Worm (Caenorhabditis elegans): Measurements from ENCODE around the gene dop-4.
A peak's percentile ranks its signal among the peaks of the same experiment; 100 is the strongest.

The dop-4 gene

ce11 chrX:1293471-1293870 lies 1.6 kb upstream of the dop-4 start:
- no peak for TF ChIP-seq flt-1 (GFP tag; IDR thresholded peaks at IDR 0.05)
- no peak for TF ChIP-seq ztf-23 (GFP tag; IDR thresholded peaks at IDR 0.05)
- TF ChIP-seq ztf-29 (GFP tag; IDR thresholded peaks at IDR 0.05): no peak
- TF ChIP-seq klf-2 (GFP tag; conservative IDR thresholded peaks at IDR 0.05): no peak
- no peak for TF ChIP-seq T22C8.4 (GFP tag; IDR thresholded peaks at IDR 0.05)
- no peak for TF ChIP-seq cog-1 (tag; optimal IDR thresholded peaks at IDR 0.05)

DNA sequence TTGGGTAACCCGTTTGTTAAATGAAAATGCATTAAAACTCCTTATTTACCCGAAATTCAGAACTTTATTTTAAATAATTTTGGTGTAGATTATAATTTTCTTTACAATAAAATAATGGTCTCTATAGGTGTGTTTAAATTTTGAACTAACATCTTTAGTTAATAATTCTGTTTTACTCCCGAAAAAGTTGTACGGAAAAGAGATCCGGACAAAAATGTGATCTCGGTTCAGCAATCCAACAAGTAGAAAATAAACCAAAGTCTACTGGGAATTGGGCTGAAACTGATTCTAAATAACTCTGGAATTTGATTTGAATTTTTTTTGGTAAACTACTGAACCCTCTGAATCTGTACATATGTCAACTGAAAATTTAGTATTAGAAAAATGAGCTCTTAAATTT lies 660 bp downstream of the dop-4 start:
- TF ChIP-seq cog-1 (tag; optimal IDR thresholded peaks at IDR 0.05): no peak
- TF ChIP-seq klf-2 (GFP tag; conservative IDR thresholded peaks at IDR 0.05): no peak
- TF ChIP-seq tab-1 (GFP tag; IDR thresholded peaks at IDR 0.05): no peak
- no peak for TF ChIP-seq ztf-23 (GFP tag; IDR thresholded peaks at IDR 0.05)
- TF ChIP-seq ztf-29 (GFP tag; IDR thresholded peaks at IDR 0.05): no peak
- TF ChIP-seq T22C8.4 (GFP tag; IDR thresholded peaks at IDR 0.05): no peak
- TF ChIP-seq ref-1 (GFP tag; conservative IDR thresholded peaks at IDR 0.05): no peak
- no peak for TF ChIP-seq flt-1 (GFP tag; IDR thresholded peaks at IDR 0.05)
- no peak for TF ChIP-seq med-1 (GFP tag; optimal IDR thresholded peaks at IDR 0.05; ENCODE audit: insufficient read depth)

DNA sequence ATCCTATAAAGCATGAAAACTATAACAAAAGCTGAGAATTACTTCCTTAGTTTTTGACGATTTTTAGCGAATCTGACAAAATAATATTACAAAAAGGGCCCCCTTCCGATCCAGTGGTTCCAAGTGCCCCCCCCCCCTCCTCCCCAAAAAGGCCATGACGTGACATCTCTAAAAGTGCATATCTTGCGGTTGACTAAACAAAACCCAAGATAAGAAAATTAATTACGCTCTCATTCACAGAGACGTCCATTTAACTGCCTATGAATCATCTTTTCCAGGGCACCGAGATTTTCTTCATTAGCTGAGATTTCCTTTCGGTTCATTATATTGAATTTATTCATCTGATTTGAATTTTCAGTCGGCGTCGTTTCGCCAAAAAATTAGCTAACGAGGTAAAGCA lies 4.8 kb downstream of the dop-4 start, which contains the start of gene inso-1:
Gene inso-1, plus strand, starts transcription at position 301 of the 400 bp plus-strand sequence.
- TF ChIP-seq flt-1 (GFP tag; IDR thresholded peaks at IDR 0.05) (no peak), ref-1 (GFP tag; conservative IDR thresholded peaks at IDR 0.05) (no peak), tab-1 (GFP tag; IDR thresholded peaks at IDR 0.05) (no peak), T22C8.4 (GFP tag; IDR thresholded peaks at IDR 0.05) (no peak), med-1 (GFP tag; optimal IDR thresholded peaks at IDR 0.05; ENCODE audit: insufficient read depth) (no peak), ztf-29 (GFP tag; IDR thresholded peaks at IDR 0.05) (no peak)

DNA sequence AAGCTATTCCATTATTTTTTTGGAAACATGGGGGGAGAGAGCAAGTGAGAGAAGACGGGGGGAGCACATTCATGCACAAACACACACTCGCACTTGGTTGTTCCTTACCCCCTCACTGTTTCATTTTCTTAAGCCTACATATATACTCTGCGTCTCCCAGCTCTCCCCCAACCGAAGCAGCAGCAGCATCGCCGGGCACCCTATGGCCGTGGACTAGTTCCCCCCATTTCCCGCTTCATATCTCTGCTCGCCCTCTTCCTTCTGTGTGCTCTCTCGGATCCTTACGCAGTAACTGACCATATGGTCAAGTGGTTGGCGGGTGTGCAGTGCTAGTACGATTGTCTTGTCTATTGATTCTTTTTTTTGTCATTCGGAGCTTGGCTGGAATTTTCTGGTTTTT lies 7.2 kb downstream of the dop-4 start:
- TF ChIP-seq ref-1 (GFP tag; conservative IDR thresholded peaks at IDR 0.05) (no peak), ztf-29 (GFP tag; IDR thresholded peaks at IDR 0.05) (peak; percentile 91), klf-2 (GFP tag; conservative IDR thresholded peaks at IDR 0.05) (no peak), ztf-23 (GFP tag; IDR thresholded peaks at IDR 0.05) (peak; percentile 77), med-1 (GFP tag; optimal IDR thresholded peaks at IDR 0.05; ENCODE audit: insufficient read depth) (no peak), cog-1 (tag; optimal IDR thresholded peaks at IDR 0.05) (peak; percentile 82), tab-1 (GFP tag; IDR thresholded peaks at IDR 0.05) (0 out of 2 replicates have a peak, but pooled peaks have one; percentile 65), T22C8.4 (GFP tag; IDR thresholded peaks at IDR 0.05) (0 out of 2 replicates have a peak, but pooled peaks have one; percentile 47), flt-1 (GFP tag; IDR thresholded peaks at IDR 0.05) (peak; percentile 59)

DNA sequence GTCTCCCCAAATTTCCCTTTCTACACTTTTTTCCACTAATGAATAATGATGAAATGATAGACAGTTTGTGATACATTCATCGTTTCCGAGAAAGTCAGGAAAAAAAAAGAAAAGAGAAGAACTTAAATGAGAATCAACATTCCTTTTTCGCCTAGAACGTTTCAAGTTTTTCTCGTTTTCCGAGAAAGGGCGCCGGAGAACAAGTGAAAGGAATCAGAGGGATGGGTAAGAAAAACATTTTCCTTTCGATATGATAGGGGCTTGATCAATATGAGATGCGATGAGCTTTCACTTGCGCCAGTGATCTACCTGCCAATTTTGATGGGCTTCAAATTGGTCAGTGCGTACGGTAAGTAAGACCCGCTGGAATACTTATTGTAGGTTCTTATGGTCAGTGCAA lies 14.4 kb downstream of the dop-4 start:
- TF ChIP-seq ztf-29 (GFP tag; IDR thresholded peaks at IDR 0.05) (no peak), med-1 (GFP tag; optimal IDR thresholded peaks at IDR 0.05; ENCODE audit: insufficient read depth) (no peak), T22C8.4 (GFP tag; IDR thresholded peaks at IDR 0.05) (no peak), flt-1 (GFP tag; IDR thresholded peaks at IDR 0.05) (no peak), ztf-23 (GFP tag; IDR thresholded peaks at IDR 0.05) (no peak), cog-1 (tag; optimal IDR thresholded peaks at IDR 0.05) (no peak), tab-1 (GFP tag; IDR thresholded peaks at IDR 0.05) (no peak), klf-2 (GFP tag; conservative IDR thresholded peaks at IDR 0.05) (no peak), ref-1 (GFP tag; conservative IDR thresholded peaks at IDR 0.05) (no peak)

ce11 chrX:1311084-1311483 lies 16.0 kb downstream of the dop-4 start, which contains the start of gene H42K12.3:
H42K12.3 (plus strand) TSS chrX:1311391.
- TF ChIP-seq flt-1 (GFP tag; IDR thresholded peaks at IDR 0.05) (no peak), med-1 (GFP tag; optimal IDR thresholded peaks at IDR 0.05; ENCODE audit: insufficient read depth) (no peak), T22C8.4 (GFP tag; IDR thresholded peaks at IDR 0.05) (no peak), ztf-23 (GFP tag; IDR thresholded peaks at IDR 0.05) (no peak), klf-2 (GFP tag; conservative IDR thresholded peaks at IDR 0.05) (no peak), ref-1 (GFP tag; conservative IDR thresholded peaks at IDR 0.05) (no peak), cog-1 (tag; optimal IDR thresholded peaks at IDR 0.05) (no peak), tab-1 (GFP tag; IDR thresholded peaks at IDR 0.05) (no peak), ztf-29 (GFP tag; IDR thresholded peaks at IDR 0.05) (no peak)

ce11 chrX:1311577-1311976 lies 16.5 kb downstream of the dop-4 start:
- no peak for TF ChIP-seq ztf-29 (GFP tag; IDR thresholded peaks at IDR 0.05)
- no peak for TF ChIP-seq cog-1 (tag; optimal IDR thresholded peaks at IDR 0.05)
- no peak for TF ChIP-seq ztf-23 (GFP tag; IDR thresholded peaks at IDR 0.05)
- TF ChIP-seq flt-1 (GFP tag; IDR thresholded peaks at IDR 0.05): no peak
- no peak for TF ChIP-seq med-1 (GFP tag; optimal IDR thresholded peaks at IDR 0.05; ENCODE audit: insufficient read depth)
- TF ChIP-seq tab-1 (GFP tag; IDR thresholded peaks at IDR 0.05): no peak
- no peak for TF ChIP-seq klf-2 (GFP tag; conservative IDR thresholded peaks at IDR 0.05)
- TF ChIP-seq ref-1 (GFP tag; conservative IDR thresholded peaks at IDR 0.05): no peak
- no peak for TF ChIP-seq T22C8.4 (GFP tag; IDR thresholded peaks at IDR 0.05)

DNA sequence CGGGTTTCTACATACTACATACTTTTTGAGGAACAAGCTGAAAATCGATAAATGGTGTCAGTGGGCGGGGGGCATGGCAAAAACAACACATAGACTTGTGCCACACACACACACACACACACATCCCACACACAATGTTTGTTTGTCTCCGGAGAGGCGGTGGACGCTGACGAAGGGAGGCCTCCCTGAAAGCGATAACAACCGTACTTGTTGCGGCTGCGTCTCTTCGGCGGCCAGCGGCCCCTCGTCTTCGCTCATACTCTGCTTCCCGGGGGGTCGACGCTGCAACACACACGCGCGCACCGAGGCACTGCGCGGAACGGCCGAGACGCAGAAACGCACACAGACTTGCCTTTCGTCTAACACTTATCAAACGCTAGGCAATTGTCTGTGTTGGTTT lies 24.7 kb downstream of the dop-4 start:
- TF ChIP-seq cog-1 (tag; optimal IDR thresholded peaks at IDR 0.05) (peak; percentile 73), tab-1 (GFP tag; IDR thresholded peaks at IDR 0.05) (no peak), flt-1 (GFP tag; IDR thresholded peaks at IDR 0.05) (peak; percentile 68; the same call in 1 of the 2 replicates)

ce11 chrX:1321044-1321443 lies 26.0 kb downstream of the dop-4 start, which contains the start of gene pdk-1:
pdk-1 (plus strand) TSS chrX:1321344.
- no peak for TF ChIP-seq tab-1 (GFP tag; IDR thresholded peaks at IDR 0.05)
- TF ChIP-seq klf-2 (GFP tag; conservative IDR thresholded peaks at IDR 0.05): no peak
- no peak for TF ChIP-seq ztf-29 (GFP tag; IDR thresholded peaks at IDR 0.05)
- TF ChIP-seq ztf-23 (GFP tag; IDR thresholded peaks at IDR 0.05): no peak
- no peak for TF ChIP-seq T22C8.4 (GFP tag; IDR thresholded peaks at IDR 0.05)
- TF ChIP-seq ref-1 (GFP tag; conservative IDR thresholded peaks at IDR 0.05): no peak
- no peak for TF ChIP-seq med-1 (GFP tag; optimal IDR thresholded peaks at IDR 0.05; ENCODE audit: insufficient read depth)
- no peak for TF ChIP-seq flt-1 (GFP tag; IDR thresholded peaks at IDR 0.05)
- TF ChIP-seq cog-1 (tag; optimal IDR thresholded peaks at IDR 0.05): no peak

DNA sequence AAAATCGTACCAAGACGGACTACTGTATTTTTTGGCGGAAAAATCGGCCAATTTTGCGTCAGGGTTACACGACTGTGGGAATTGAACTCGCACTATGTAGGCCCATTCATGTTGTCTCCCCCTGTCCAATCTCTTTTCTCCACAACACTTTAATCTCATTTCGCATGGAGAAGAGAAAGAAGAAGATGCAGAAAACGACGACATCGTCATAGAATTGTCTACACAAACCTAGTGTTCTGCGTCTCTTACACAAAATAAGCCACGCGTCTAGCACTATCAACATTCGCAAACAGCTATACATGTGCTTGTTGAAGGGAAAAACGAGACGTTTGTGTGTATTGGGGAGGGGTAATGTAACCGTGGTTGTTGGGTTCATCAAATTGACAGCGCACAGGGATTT lies 27.9 kb downstream of the dop-4 start:
- TF ChIP-seq cog-1 (tag; optimal IDR thresholded peaks at IDR 0.05) (peak; percentile 9), ztf-23 (GFP tag; IDR thresholded peaks at IDR 0.05) (no peak), med-1 (GFP tag; optimal IDR thresholded peaks at IDR 0.05; ENCODE audit: insufficient read depth) (no peak), flt-1 (GFP tag; IDR thresholded peaks at IDR 0.05) (0 out of 2 replicates have a peak, but pooled peaks have one; percentile 34)
